Worm (Caenorhabditis elegans): ENCODE data around the gene str-185.
A peak's percentile ranks its signal among the peaks of the same experiment; 100 is the strongest.

Gene str-185

ce11 chrIV:4400350-4401326 lies 29.2 kb downstream of the str-185 start, which contains the start of gene Y24D9A.6 (continued):
- TF ChIP-seq nfyb-1 (GFP tag; IDR thresholded peaks at IDR 0.05) (no peak), F49E8.2 (tag; optimal IDR thresholded peaks at IDR 0.05; ENCODE audit: insufficient read depth) (no peak), Y53F4B.3 (GFP tag; IDR thresholded peaks at IDR 0.05) (no peak), lsl-1 (GFP tag; optimal IDR thresholded peaks at IDR 0.05) (no peak), F55B11.4 (tag; optimal IDR thresholded peaks at IDR 0.05; ENCODE audit: borderline replicate concordance, insufficient read depth) (no peak), nhr-27 (tag; optimal IDR thresholded peaks at IDR 0.05) (no peak), ceh-40 (GFP tag; IDR thresholded peaks at IDR 0.05) (no peak), lir-1 (GFP tag; conservative IDR thresholded peaks at IDR 0.05) (no peak), lag-1 (GFP tag; IDR thresholded peaks at IDR 0.05) (no peak), lin-35 (GFP tag; optimal IDR thresholded peaks at IDR 0.05) (peak in 1 of 3 experiments; percentile 19), unc-130 (GFP tag; optimal IDR thresholded peaks at IDR 0.05) (no peak), F22D6.2 (tag; optimal IDR thresholded peaks at IDR 0.05) (no peak), tlf-1 (GFP tag; optimal IDR thresholded peaks at IDR 0.05) (no peak), ceh-58 (GFP tag; IDR thresholded peaks at IDR 0.05) (no peak), repo-1 (tag; optimal IDR thresholded peaks at IDR 0.05) (no peak), ztf-26 (tag; optimal IDR thresholded peaks at IDR 0.05) (peak; percentile 91), xnd-1 (tag; optimal IDR thresholded peaks at IDR 0.05) (no peak), F39B2.1 (GFP tag; IDR thresholded peaks at IDR 0.05) (no peak), ceh-27 (GFP tag; optimal IDR thresholded peaks at IDR 0.05) (peak; percentile 68), snpc-1.1 (tag; optimal IDR thresholded peaks at IDR 0.05; ENCODE audit: insufficient read depth) (no peak), F57A8.1 (GFP tag; optimal IDR thresholded peaks at IDR 0.05) (no peak), F52B5.7 (tag; optimal IDR thresholded peaks at IDR 0.05) (no peak), hlh-12 (tag; optimal IDR thresholded peaks at IDR 0.05) (no peak), rpc-1 (optimal IDR thresholded peaks at IDR 0.05) (no peak), rpc-1 (tag; optimal IDR thresholded peaks at IDR 0.05) (no peak), nhr-90 (tag; optimal IDR thresholded peaks at IDR 0.05) (no peak), ama-1 (optimal IDR thresholded peaks at IDR 0.05) (no peak), ama-1 (GFP tag; optimal IDR thresholded peaks at IDR 0.05) (no peak), madf-8 (GFP tag; conservative IDR thresholded peaks at IDR 0.05) (no peak), hmg-1.2 (GFP tag; IDR thresholded peaks at IDR 0.05) (peak; percentile 63), dpff-1 (tag; optimal IDR thresholded peaks at IDR 0.05) (no peak), attf-5 (GFP tag; optimal IDR thresholded peaks at IDR 0.05) (no peak), chd-7 (tag; optimal IDR thresholded peaks at IDR 0.05) (peak; percentile 60), unc-62 (GFP tag; optimal IDR thresholded peaks at IDR 0.05) (no peak), C06A6.2 (GFP tag; conservative IDR thresholded peaks at IDR 0.05) (peak; percentile 73), nhr-80 (tag; optimal IDR thresholded peaks at IDR 0.05) (peak; percentile 1), efl-1 (GFP tag; optimal IDR thresholded peaks at IDR 0.05) (no peak), ekl-4 (GFP tag; IDR thresholded peaks at IDR 0.05) (no peak), Y56A3A.18 (GFP tag; IDR thresholded peaks at IDR 0.05) (no peak), dpl-1 (GFP tag; optimal IDR thresholded peaks at IDR 0.05) (no peak), B0336.3 (GFP tag; IDR thresholded peaks at IDR 0.05) (peak; percentile 45; the same call in 1 of the 2 replicates), tbx-9 (tag; optimal IDR thresholded peaks at IDR 0.05; ENCODE audit: borderline replicate concordance) (no peak), ceh-100 (GFP tag; IDR thresholded peaks at IDR 0.05) (no peak), let-526 (GFP tag; IDR thresholded peaks at IDR 0.05) (no peak), him-1 (tag; optimal IDR thresholded peaks at IDR 0.05) (no peak), nhr-179 (tag; optimal IDR thresholded peaks at IDR 0.05) (no peak)
